Fruit fly (Drosophila melanogaster): ENCODE results near the gene Gyc89Db.

The Gyc89Db gene

dm6 chr3R:16452954-16453587 lies 23.8 kb upstream of the Gyc89Db start (continued):
- TF ChIP-seq p53 (GFP tag; optimal IDR thresholded peaks at IDR 0.05) (peak; percentile 76), CG7839 (tag; optimal IDR thresholded peaks at IDR 0.05) (no peak), CG17385 (GFP tag; optimal IDR thresholded peaks at IDR 0.05) (peak; percentile 80), gsb-n (tag; optimal IDR thresholded peaks at IDR 0.05) (peak; percentile 10), Scr (GFP tag; IDR thresholded peaks at IDR 0.05; ENCODE audit: partially characterized antibody) (peak; percentile 8), Ets65A (GFP tag) (peak; percentile 31), CG6254 (GFP tag; optimal IDR thresholded peaks at IDR 0.05) (no peak), CG8359 (GFP tag; optimal IDR thresholded peaks at IDR 0.05; ENCODE audit: borderline replicate concordance) (no peak), CHES-1-like (GFP tag; optimal IDR thresholded peaks at IDR 0.05) (no peak), kni (GFP tag; optimal IDR thresholded peaks at IDR 0.05) (peak; percentile 8), hbn (GFP tag; IDR thresholded peaks at IDR 0.05; ENCODE audit: partially characterized antibody) (peak; percentile 23; the same call in 1 of the 2 replicates), E2f1 (GFP tag; IDR thresholded peaks at IDR 0.05) (no peak), cad (GFP tag; optimal IDR thresholded peaks at IDR 0.05) (peak; percentile 79), al (GFP tag; IDR thresholded peaks at IDR 0.05) (no peak), grn (GFP tag; optimal IDR thresholded peaks at IDR 0.05) (peak; percentile 16), CG34224 (GFP tag; IDR thresholded peaks at IDR 0.05; ENCODE audit: partially characterized antibody) (peak; percentile 19; the same call in 2 of the 3 replicates), CG13624 (GFP tag; optimal IDR thresholded peaks at IDR 0.05) (no peak), nom (GFP tag; optimal IDR thresholded peaks at IDR 0.05) (peak; percentile 36)

- peak; percentile 87 for TF ChIP-seq Jarid2 (GFP tag; optimal IDR thresholded peaks at IDR 0.05)
- peak; percentile 84 for TF ChIP-seq CG4617 (GFP tag; optimal IDR thresholded peaks at IDR 0.05; ENCODE audit: borderline replicate concordance)
- no peak for TF ChIP-seq jing (GFP tag; optimal IDR thresholded peaks at IDR 0.05)
- peak; percentile 60 for TF ChIP-seq CG2116 (GFP tag; optimal IDR thresholded peaks at IDR 0.05)
- TF ChIP-seq Six4 (GFP tag; optimal IDR thresholded peaks at IDR 0.05): no peak
- no peak for TF ChIP-seq CG8290 (GFP tag; optimal IDR thresholded peaks at IDR 0.05)
- no peak for TF ChIP-seq CG8290 (tag; optimal IDR thresholded peaks at IDR 0.05)
- no peak for TF ChIP-seq Side (GFP tag; optimal IDR thresholded peaks at IDR 0.05)
- TF ChIP-seq schlank (tag; optimal IDR thresholded peaks at IDR 0.05): no peak
- TF ChIP-seq ci (GFP tag; IDR thresholded peaks at IDR 0.05): peak; percentile 32; the same call in 1 of the 3 replicates
- TF ChIP-seq ERR (GFP tag; optimal IDR thresholded peaks at IDR 0.05): no peak
- no peak for TF ChIP-seq so (GFP tag; IDR thresholded peaks at IDR 0.05)
- TF ChIP-seq Bgb (GFP tag; IDR thresholded peaks at IDR 0.05; ENCODE audit: partially characterized antibody): peak; percentile 84
- TF ChIP-seq CG8478 (optimal IDR thresholded peaks at IDR 0.05): no peak
- TF ChIP-seq sima (GFP tag; optimal IDR thresholded peaks at IDR 0.05): no peak
- TF ChIP-seq ATbp (GFP tag; optimal IDR thresholded peaks at IDR 0.05): no peak
- no peak for TF ChIP-seq ranshi (GFP tag; IDR thresholded peaks at IDR 0.05)
- TF ChIP-seq CG12659 (GFP tag; optimal IDR thresholded peaks at IDR 0.05): peak; percentile 57
- no peak for TF ChIP-seq pita (GFP tag; optimal IDR thresholded peaks at IDR 0.05)
- TF ChIP-seq Dref (GFP tag; IDR thresholded peaks at IDR 0.05): peak; percentile 89
- no peak for TF ChIP-seq Rx (GFP tag; IDR thresholded peaks at IDR 0.05)
- no peak for TF ChIP-seq CG7271 (tag; optimal IDR thresholded peaks at IDR 0.05)
- peak; percentile 82 for TF ChIP-seq bbx (GFP tag; IDR thresholded peaks at IDR 0.05; ENCODE audit: partially characterized antibody)
- TF ChIP-seq CG17359 (tag; optimal IDR thresholded peaks at IDR 0.05): no peak
- TF ChIP-seq maf-S (GFP tag; optimal IDR thresholded peaks at IDR 0.05): no peak
- no peak for TF ChIP-seq pum (GFP tag; optimal IDR thresholded peaks at IDR 0.05)
- no peak for TF ChIP-seq lola (GFP tag; optimal IDR thresholded peaks at IDR 0.05)
- no peak for TF ChIP-seq CG5245 (GFP tag; optimal IDR thresholded peaks at IDR 0.05)
- TF ChIP-seq Dip2 (GFP tag; IDR thresholded peaks at IDR 0.05): no peak
- TF ChIP-seq CG10565 (GFP tag; optimal IDR thresholded peaks at IDR 0.05): no peak
- TF ChIP-seq CG9609 (GFP tag; optimal IDR thresholded peaks at IDR 0.05): no peak
- TF ChIP-seq al (GFP tag; IDR thresholded peaks at IDR 0.05): no peak
- no peak for TF ChIP-seq Elba2 (GFP tag; optimal IDR thresholded peaks at IDR 0.05)
These were observed 23.3 kb upstream of the Gyc89Db start, which contains the start of gene Pak3 for dm6 chr3R:16453597-16453996. TSS of gene Pak3 (minus strand) at chr3R:16453821.

All from whole organism, embryonic.